Fruit fly (Drosophila melanogaster) S2 (cell line): ENCODE data around the gene CG14629.

Experiments
- CG8478 ChIP-seq: fragments of >200 bp; optimal IDR thresholded peaks from 2 replicates; lab custom pipeline; 2018
- CTCF ChIP-seq, 2 experiments: fragments of >200 bp; optimal IDR thresholded peaks; 2 replicates each; lab custom pipeline; 2018

CG14629 gene

DNA sequence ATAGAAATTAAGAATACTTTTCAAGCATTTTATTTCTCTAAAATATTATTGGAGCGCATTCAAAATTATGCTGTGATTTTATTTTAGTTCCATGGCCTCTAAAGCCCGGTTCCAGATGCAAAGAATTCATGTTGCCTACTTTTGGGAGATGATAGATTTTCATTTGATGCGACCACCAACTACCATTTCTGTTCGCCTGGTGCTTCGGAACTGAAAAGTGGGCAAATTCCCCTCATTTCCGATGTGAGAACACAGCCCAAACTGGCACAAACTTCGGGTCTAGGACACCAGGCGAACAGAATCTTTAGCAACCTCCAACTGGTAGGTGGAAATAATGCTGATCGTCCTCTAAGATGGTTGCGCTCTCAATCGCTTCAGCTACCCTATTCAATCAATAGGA, 11.8 kb downstream of the CG14629 start:
- no peak for TF ChIP-seq CG8478 (lab: Kevin White, UChicago)
- no peak for TF ChIP-seq CTCF (optimal IDR thresholded peaks at IDR 0.05; lab: Kevin White, UChicago)

DNA sequence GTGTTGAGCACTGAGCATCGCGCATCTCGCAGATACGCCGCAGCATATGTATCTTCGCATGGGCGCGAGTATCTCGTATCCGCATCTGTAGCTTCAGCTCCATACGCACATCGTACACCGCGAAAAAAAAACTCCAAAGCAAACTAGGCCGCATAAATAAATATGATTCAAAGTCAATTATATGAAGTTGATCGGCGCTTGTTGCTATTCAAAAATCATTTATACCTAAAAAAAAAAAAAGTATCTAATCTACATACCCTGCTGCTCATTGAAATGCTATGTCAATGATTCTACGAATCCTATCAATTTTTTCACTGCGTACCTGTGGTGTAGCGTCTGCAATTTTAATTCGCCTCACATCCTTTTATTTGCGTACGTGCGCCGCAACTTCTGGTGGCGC, 29.4 kb downstream of the CG14629 start:
- TF ChIP-seq CTCF (optimal IDR thresholded peaks at IDR 0.05; lab: Kevin White, UChicago): no peak
- no peak for TF ChIP-seq CG8478 (lab: Kevin White, UChicago)

- TF ChIP-seq CG8478 (lab: Kevin White, UChicago) (no peak), CTCF (optimal IDR thresholded peaks at IDR 0.05; lab: Kevin White, UChicago) (no peak)
Observed at dm6 chrX:1082417-1082816, 31.1 kb downstream of the CG14629 start.

- TF ChIP-seq CTCF (optimal IDR thresholded peaks at IDR 0.05; lab: Kevin White, UChicago) (no peak), CG8478 (lab: Kevin White, UChicago) (no peak)
Observed at dm6 chrX:1083123-1083522, 31.8 kb downstream of the CG14629 start.

DNA sequence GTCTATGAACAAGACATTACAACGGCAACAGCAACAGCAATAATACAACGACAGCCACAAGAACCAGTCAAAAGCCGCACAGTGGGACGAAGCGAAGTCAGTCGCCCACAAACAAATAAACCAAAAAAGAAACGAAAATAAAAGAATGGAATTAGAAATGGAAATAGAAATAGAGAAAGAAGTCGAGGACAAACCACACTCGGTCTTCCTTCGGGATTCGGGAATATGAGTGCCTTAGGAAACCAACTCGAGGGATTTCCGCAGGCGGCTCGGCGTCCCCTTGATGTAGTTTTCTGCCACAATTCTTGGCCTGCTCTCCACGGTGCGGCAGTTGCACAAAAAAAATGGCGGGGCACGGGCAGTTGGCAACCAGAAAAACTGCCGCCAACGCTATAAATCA, 39.1 kb downstream of the CG14629 start:
- TF ChIP-seq CG8478 (lab: Kevin White, UChicago) (no peak), CTCF (optimal IDR thresholded peaks at IDR 0.05; lab: Kevin White, UChicago) (no peak)

- TF ChIP-seq CG8478 (lab: Kevin White, UChicago): no peak
- no peak for TF ChIP-seq CTCF (optimal IDR thresholded peaks at IDR 0.05; lab: Kevin White, UChicago)
Observed at dm6 chrX:1094364-1094763, 43.0 kb downstream of the CG14629 start.

dm6 chrX:1099643-1100042, 48.3 kb downstream of the CG14629 start:
- TF ChIP-seq CG8478 (lab: Kevin White, UChicago) (no peak), CTCF (optimal IDR thresholded peaks at IDR 0.05; lab: Kevin White, UChicago) (no peak)
